Fruit fly (Drosophila melanogaster) whole organism, adult: ENCODE measurements around the gene sv.
A peak's percentile ranks its signal among the peaks of the same experiment; 100 is the strongest.

Experiments
- CG12768 ChIP-seq: fragments of 200-800 bp; sonication (Bioruptor generic); optimal IDR thresholded peaks from 2 replicates; lab custom pipeline; 2017; ENCODE audit warnings: missing biosample characterization, missing genetic modification characterization, mild to moderate bottlenecking, moderate library complexity, missing genetic modification reagents
- CG14711 ChIP-seq: fragments of 200-800 bp; sonication (Bioruptor generic); optimal IDR thresholded peaks from 2 replicates; lab custom pipeline; 2018; ENCODE audit warnings: missing biosample characterization, mild to moderate bottlenecking, missing genetic modification characterization, moderate library complexity
- Hr96 ChIP-seq: fragments of 200-800 bp; sonication (Bioruptor generic); optimal IDR thresholded peaks from 2 replicates; lab custom pipeline; 2016; ENCODE audit warnings: missing biosample characterization, missing genetic modification characterization
- cic ChIP-seq: fragments of 200-800 bp; sonication (Bioruptor generic); optimal IDR thresholded peaks from 2 replicates; lab custom pipeline; 2017; ENCODE audit warnings: missing biosample characterization, mild to moderate bottlenecking, missing genetic modification characterization, moderate library complexity
- cnc ChIP-seq, 2 experiments: fragments of >200 bp; optimal IDR thresholded peaks; 2 replicates each; lab custom pipeline; 2017
- kay ChIP-seq: fragments of 200-800 bp; sonication (Bioruptor generic); peaks from one replicate; lab custom pipeline; 2016; ENCODE audit warnings: missing biosample characterization, missing genetic modification characterization, borderline replicate concordance
- ovo ChIP-seq: fragments of 200-800 bp; sonication (Bioruptor generic); optimal IDR thresholded peaks from 2 replicates; lab custom pipeline; 2016; ENCODE audit warnings: missing biosample characterization, missing genetic modification characterization
- pad ChIP-seq: fragments of 200-800 bp; sonication (Bioruptor generic); optimal IDR thresholded peaks from 3 replicates; lab custom pipeline; 2017; ENCODE audit warnings: missing biosample characterization, missing genetic modification characterization, mild to moderate bottlenecking, moderate library complexity, missing genetic modification reagents

DNA sequence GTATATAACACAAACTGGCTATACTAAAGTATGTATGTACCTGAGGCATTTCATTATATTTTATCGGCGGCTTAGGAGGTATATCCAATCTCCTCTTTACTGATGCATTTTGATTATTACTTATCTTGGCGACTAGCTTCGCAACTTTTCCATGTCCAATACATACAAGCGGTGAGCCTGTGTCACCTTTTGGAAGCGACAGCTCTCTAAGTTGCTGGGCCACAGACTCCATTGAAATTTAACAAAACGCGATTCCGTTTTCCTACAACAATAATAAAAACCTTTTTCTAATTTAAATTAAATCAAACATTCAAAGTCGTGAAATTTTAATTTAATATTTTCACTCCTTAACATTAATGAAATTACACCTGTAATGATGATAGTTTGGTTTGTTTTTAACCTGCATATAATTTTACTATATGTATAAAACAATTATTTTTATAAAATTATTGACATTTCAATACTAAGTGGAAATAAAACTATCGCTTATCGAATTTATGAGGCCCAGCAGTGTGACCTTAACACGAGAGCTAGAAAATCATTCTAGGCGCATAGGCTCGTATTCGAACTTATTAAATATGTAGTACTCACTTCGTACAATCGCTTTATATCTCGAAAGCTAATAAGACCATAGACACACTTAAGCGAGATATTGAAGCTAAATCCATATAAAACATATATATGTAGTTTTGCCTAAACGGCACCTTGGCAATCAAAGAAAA is 28.1 kb upstream of the sv start, which contains the start of gene apolpp:
- peak; percentile 54 for TF ChIP-seq kay
- TF ChIP-seq CG14711, result peak; percentile 19
- TF ChIP-seq cic (GFP tag; lab: Kevin White, UChicago), result no peak
- no peak for TF ChIP-seq Hr96 (GFP tag; lab: Kevin White, UChicago)
- no peak for TF ChIP-seq ovo
- no peak for TF ChIP-seq CG12768 (GFP tag; lab: Kevin White, UChicago)
- TF ChIP-seq cnc (optimal IDR thresholded peaks at IDR 0.05; lab: Kevin White, UChicago), result no peak
- no peak for TF ChIP-seq pad (GFP tag; lab: Kevin White, UChicago)
